Fruit fly (Drosophila melanogaster) whole organism, embryonic: ENCODE data around the gene Sld5.

ENCODE experiments used
- Blimp-1 ChIP-seq: fragments of 200-800 bp; sonication (Bioruptor generic); optimal IDR thresholded peaks from 3 replicates; lab custom pipeline; 2018; ENCODE audit warnings: missing biosample characterization, missing genetic modification characterization, mild to moderate bottlenecking, moderate library complexity, missing genetic modification reagents
- CG10959 ChIP-seq: fragments of 200-800 bp; sonication (Bioruptor generic); IDR thresholded peaks from 2 replicates; pipeline ENCODE4 v1.3.6; 2022; ENCODE audit warnings: missing biosample characterization, missing genetic modification characterization
- CG11723 ChIP-seq: fragments of 200-800 bp; sonication (Bioruptor generic); optimal IDR thresholded peaks from 2 replicates; lab custom pipeline; 2017; ENCODE audit warnings: missing biosample characterization, mild to moderate bottlenecking, missing genetic modification characterization
- CG12071 ChIP-seq: fragments of 200-800 bp; sonication (Bioruptor generic); optimal IDR thresholded peaks from 3 replicates; lab custom pipeline; 2018; ENCODE audit warnings: missing biosample characterization, mild to moderate bottlenecking, missing genetic modification characterization
- CG13624 ChIP-seq: fragments of 200-800 bp; sonication (Bioruptor generic); optimal IDR thresholded peaks from 2 replicates; lab custom pipeline; 2016; ENCODE audit warnings: missing biosample characterization, missing genetic modification characterization
- CG16815 ChIP-seq: fragments of 200-800 bp; sonication (Bioruptor generic); optimal IDR thresholded peaks from 3 replicates; lab custom pipeline; 2017; ENCODE audit warnings: missing biosample characterization, mild to moderate bottlenecking, missing genetic modification characterization
- CG17568 ChIP-seq: fragments of 200-800 bp; sonication (Bioruptor generic); optimal IDR thresholded peaks from 2 replicates; lab custom pipeline; 2018; ENCODE audit warnings: missing biosample characterization, mild to moderate bottlenecking, missing genetic modification characterization, moderate library complexity
- CG18619 ChIP-seq: fragments of 200-800 bp; sonication (Bioruptor generic); optimal IDR thresholded peaks from 3 replicates; lab custom pipeline; 2017; ENCODE audit warnings: missing biosample characterization, mild to moderate bottlenecking, missing genetic modification characterization
- CG3407 ChIP-seq: fragments of 200-800 bp; sonication (Bioruptor generic); optimal IDR thresholded peaks from 2 replicates; lab custom pipeline; 2018; ENCODE audit warnings: missing biosample characterization, mild to moderate bottlenecking, missing genetic modification characterization
- CG4707 ChIP-seq: fragments of 200-800 bp; sonication (Bioruptor generic); optimal IDR thresholded peaks from 2 replicates; lab custom pipeline; 2018; ENCODE audit warnings: missing biosample characterization, mild to moderate bottlenecking, missing genetic modification characterization, moderate library complexity
- CG4730 ChIP-seq: fragments of 200-800 bp; sonication (Bioruptor generic); IDR thresholded peaks from 2 replicates; pipeline ENCODE4 v1.3.6; 2022; ENCODE audit warnings: missing biosample characterization, missing genetic modification characterization
- CG6683 ChIP-seq: fragments of 200-800 bp; sonication (Bioruptor generic); optimal IDR thresholded peaks from 2 replicates; lab custom pipeline; 2017; ENCODE audit warnings: missing biosample characterization, mild to moderate bottlenecking, missing genetic modification characterization, missing genetic modification reagents
- CG6765 ChIP-seq: fragments of 200-800 bp; sonication (Bioruptor generic); optimal IDR thresholded peaks from 3 replicates; lab custom pipeline; 2017; ENCODE audit warnings: missing biosample characterization, mild to moderate bottlenecking, missing genetic modification characterization
- CG8290 ChIP-seq, 3 experiments: fragments of 200-800 bp; sonication (Bioruptor generic); optimal IDR thresholded peaks; 2 replicates each; lab custom pipeline; 2016 to 2019; ENCODE audit warnings: missing biosample characterization in 3 of 3, missing genetic modification characterization in 3 of 3, mild to moderate bottlenecking in 2 of 3, moderate library complexity in 1 of 3
- CG9437 ChIP-seq: fragments of 200-800 bp; sonication (Bioruptor generic); optimal IDR thresholded peaks from 2 replicates; lab custom pipeline; 2018; ENCODE audit warnings: missing biosample characterization, mild to moderate bottlenecking, missing genetic modification characterization
- CG9727 ChIP-seq: fragments of 200-800 bp; sonication (Bioruptor generic); optimal IDR thresholded peaks from 3 replicates; lab custom pipeline; 2017; ENCODE audit warnings: missing biosample characterization, mild to moderate bottlenecking, missing genetic modification characterization
- CoRest ChIP-seq: fragments of 200-800 bp; sonication (Bioruptor generic); optimal IDR thresholded peaks from 3 replicates; lab custom pipeline; 2018; ENCODE audit warnings: missing biosample characterization, mild to moderate bottlenecking, missing genetic modification characterization, moderate library complexity
- Dad ChIP-seq: fragments of 200-800 bp; sonication (Bioruptor generic); optimal IDR thresholded peaks from 3 replicates; lab custom pipeline; 2016; ENCODE audit warnings: missing biosample characterization, missing genetic modification characterization
- Dp ChIP-seq: fragments of 200-800 bp; sonication (Bioruptor generic); optimal IDR thresholded peaks from 2 replicates; lab custom pipeline; 2018; ENCODE audit warnings: missing biosample characterization, mild to moderate bottlenecking, missing genetic modification characterization, moderate library complexity
- HLH3B ChIP-seq: fragments of 200-800 bp; sonication (Bioruptor generic); IDR thresholded peaks from 2 replicates; pipeline ENCODE4 v1.3.6; 2022; ENCODE audit warnings: missing biosample characterization, missing genetic modification characterization
- Lhr ChIP-seq: fragments of 200-800 bp; sonication (Bioruptor generic); optimal IDR thresholded peaks from 3 replicates; lab custom pipeline; 2017; ENCODE audit warnings: mild to moderate bottlenecking, missing biosample characterization, missing genetic modification reagents, missing genetic modification characterization
- Meics ChIP-seq: fragments of 200-800 bp; sonication (Bioruptor generic); optimal IDR thresholded peaks from 2 replicates; lab custom pipeline; 2017; ENCODE audit warnings: missing biosample characterization, mild to moderate bottlenecking, missing genetic modification characterization
- Myb ChIP-seq: fragments of 200-800 bp; sonication (Bioruptor generic); optimal IDR thresholded peaks from 2 replicates; lab custom pipeline; 2016; ENCODE audit warnings: missing biosample characterization, missing genetic modification characterization
- NK7.1 ChIP-seq: fragments of 200-800 bp; sonication (Bioruptor generic); optimal IDR thresholded peaks from 3 replicates; lab custom pipeline; 2016; ENCODE audit warnings: missing biosample characterization, missing genetic modification characterization
- Nf-YA ChIP-seq: fragments of 200-800 bp; sonication (Bioruptor generic); IDR thresholded peaks from 2 replicates; pipeline ENCODE4 v1.3.6; 2022; ENCODE audit warnings: missing biosample characterization, missing genetic modification characterization
- NfI ChIP-seq: fragments of 200-800 bp; sonication (Bioruptor generic); optimal IDR thresholded peaks from 3 replicates; lab custom pipeline; 2018; ENCODE audit warnings: missing biosample characterization, mild to moderate bottlenecking, missing genetic modification characterization, moderate library complexity
- Optix ChIP-seq: fragments of 200-800 bp; sonication (Bioruptor generic); IDR thresholded peaks from 3 replicates; pipeline ENCODE4 v1.3.6; 2022; ENCODE audit warnings: missing biosample characterization, missing genetic modification characterization
- Rfx ChIP-seq: fragments of 200-800 bp; sonication (Bioruptor generic); IDR thresholded peaks from 2 replicates; pipeline ENCODE4 v1.3.6; 2022; ENCODE audit warnings: missing biosample characterization, missing genetic modification characterization
- Ssrp ChIP-seq: fragments of 200-800 bp; sonication (Bioruptor generic); optimal IDR thresholded peaks from 2 replicates; lab custom pipeline; 2018; ENCODE audit warnings: missing biosample characterization, mild to moderate bottlenecking, missing genetic modification characterization, moderate library complexity
- dm ChIP-seq: fragments of 200-800 bp; sonication (Bioruptor generic); optimal IDR thresholded peaks from 3 replicates; lab custom pipeline; 2016; ENCODE audit warnings: missing biosample characterization, missing genetic modification characterization
- fru ChIP-seq: fragments of >200 bp; optimal IDR thresholded peaks from 2 replicates; lab custom pipeline; 2017
- gt ChIP-seq: fragments of 200-800 bp; sonication (Bioruptor generic); IDR thresholded peaks from 2 replicates; pipeline ENCODE4 v1.3.6; 2022; ENCODE audit warnings: missing biosample characterization, missing genetic modification characterization
- ind ChIP-seq: fragments of 200-800 bp; sonication (Bioruptor generic); optimal IDR thresholded peaks from 3 replicates; lab custom pipeline; 2016; ENCODE audit warnings: missing biosample characterization, missing genetic modification characterization
- kay ChIP-seq: fragments of 200-800 bp; sonication (Bioruptor generic); optimal IDR thresholded peaks from 2 replicates; lab custom pipeline; 2016; ENCODE audit warnings: missing biosample characterization, missing genetic modification characterization
- kni ChIP-seq: fragments of 200-800 bp; sonication (Bioruptor generic); optimal IDR thresholded peaks from 3 replicates; lab custom pipeline; 2017; ENCODE audit warnings: mild to moderate bottlenecking, missing biosample characterization, missing genetic modification reagents, missing genetic modification characterization
- lov ChIP-seq, 2 experiments: fragments of 200-800 bp in 1 of 2; fragments of >200 bp in 1 of 2; sonication (Bioruptor generic) in 1 of 2; IDR thresholded peaks in 1 of 2; optimal IDR thresholded peaks in 1 of 2; 2 replicates in 1 of 2; 3 replicates in 1 of 2; pipeline versions ENCODE4 v1.3.6 to Lab custom; 2017 to 2022; ENCODE audit warnings: missing biosample characterization in 1 of 2, missing genetic modification characterization in 1 of 2
- luna ChIP-seq: fragments of 200-800 bp; sonication (Bioruptor generic); optimal IDR thresholded peaks from 2 replicates; lab custom pipeline; 2016; ENCODE audit warnings: missing biosample characterization, missing genetic modification characterization
- mam ChIP-seq: fragments of 200-800 bp; sonication (Bioruptor generic); optimal IDR thresholded peaks from 3 replicates; lab custom pipeline; 2016; ENCODE audit warnings: missing biosample characterization, missing genetic modification characterization
- nerfin-1 ChIP-seq: fragments of 200-800 bp; sonication (Bioruptor generic); optimal IDR thresholded peaks from 3 replicates; lab custom pipeline; 2019; ENCODE audit warnings: missing biosample characterization, mild to moderate bottlenecking, missing genetic modification characterization, moderate library complexity
- p53 ChIP-seq: fragments of 200-800 bp; sonication (Bioruptor generic); optimal IDR thresholded peaks from 2 replicates; lab custom pipeline; 2016; ENCODE audit warnings: missing biosample characterization, missing genetic modification characterization
- pfk ChIP-seq: fragments of 200-800 bp; sonication (Bioruptor generic); optimal IDR thresholded peaks from 2 replicates; lab custom pipeline; 2018; ENCODE audit warnings: missing biosample characterization, mild to moderate bottlenecking, missing genetic modification characterization, moderate library complexity
- pho ChIP-seq: fragments of 200-800 bp; sonication (Bioruptor generic); optimal IDR thresholded peaks from 2 replicates; lab custom pipeline; 2016; ENCODE audit warnings: missing biosample characterization, missing genetic modification characterization
- rib ChIP-seq: fragments of 200-800 bp; sonication (Bioruptor generic); IDR thresholded peaks from 2 replicates; pipeline ENCODE4 v1.3.6; 2022; ENCODE audit warnings: missing biosample characterization, missing genetic modification characterization
- sd ChIP-seq: fragments of 200-800 bp; sonication (Bioruptor generic); optimal IDR thresholded peaks from 3 replicates; lab custom pipeline; 2018; ENCODE audit warnings: missing biosample characterization, mild to moderate bottlenecking, missing genetic modification characterization, moderate library complexity
- trem ChIP-seq: fragments of 200-800 bp; optimal IDR thresholded peaks from 3 replicates; lab custom pipeline; 2019; ENCODE audit warnings: missing biosample characterization, mild to moderate bottlenecking, missing genetic modification characterization, moderate library complexity
- vfl ChIP-seq: fragments of 200-800 bp; sonication (Bioruptor generic); optimal IDR thresholded peaks from 2 replicates; lab custom pipeline; 2016; ENCODE audit warnings: missing biosample characterization, missing genetic modification characterization
- z ChIP-seq: fragments of 200-800 bp; sonication (Bioruptor generic); IDR thresholded peaks from 3 replicates; pipeline ENCODE4 v1.3.6; 2022; ENCODE audit warnings: missing biosample characterization, missing genetic modification characterization
- zen ChIP-seq: fragments of 200-800 bp; sonication (Bioruptor generic); optimal IDR thresholded peaks from 3 replicates; lab custom pipeline; 2018; ENCODE audit warnings: missing biosample characterization, mild to moderate bottlenecking, missing genetic modification characterization, moderate library complexity

The Sld5 gene

DNA sequence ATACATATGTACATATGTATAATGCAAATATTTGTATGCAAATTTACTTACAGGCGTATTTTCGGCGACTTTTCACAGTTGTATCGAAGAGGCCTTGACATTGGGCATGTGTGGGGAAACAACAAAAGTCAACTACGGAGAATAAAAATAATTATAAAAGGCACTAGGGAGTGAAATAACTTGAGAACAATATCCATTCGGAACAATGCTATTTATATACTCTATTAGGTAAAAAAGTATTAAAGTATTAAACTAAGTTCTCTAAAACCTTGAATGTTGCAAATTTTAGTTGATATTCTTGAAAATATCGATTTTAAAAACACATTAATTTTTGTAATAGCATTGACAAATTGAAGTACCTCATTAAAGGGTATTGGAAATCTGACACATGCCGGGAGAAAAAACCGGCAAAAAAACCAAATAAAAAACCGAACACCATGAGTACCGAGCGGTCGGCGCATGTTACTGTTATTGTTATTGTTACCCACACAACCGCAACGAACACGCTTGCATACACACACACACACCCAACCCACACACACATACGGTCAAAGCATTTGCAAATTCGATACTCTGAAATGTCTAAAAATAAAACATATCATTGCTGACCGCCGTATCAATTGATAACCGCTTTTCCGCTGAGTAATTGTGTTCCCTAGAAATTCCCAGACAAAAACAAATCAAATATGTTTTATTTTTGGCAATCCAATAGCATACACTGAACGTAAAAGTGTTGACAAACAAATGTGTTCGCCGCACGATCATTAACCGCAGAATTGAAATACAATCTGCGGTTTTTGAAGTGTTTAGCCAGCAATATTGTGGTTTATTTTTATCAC is 48.2 kb upstream of the Sld5 start (continued):
- TF ChIP-seq CG4707 (GFP tag; lab: Kevin White, UChicago) (no peak), Nf-YA (no peak), CoRest (tag; lab: Kevin White, UChicago) (peak; percentile 39), fru (lab: Kevin White, UChicago) (no peak), vfl (GFP tag; lab: Kevin White, UChicago) (no peak), CG10959 (GFP tag; lab: Robert Waterston, UW) (no peak), CG12071 (GFP tag; lab: Kevin White, UChicago) (no peak), pfk (GFP tag; lab: Kevin White, UChicago) (no peak), Dad (no peak), nerfin-1 (tag; lab: Kevin White, UChicago) (no peak), NK7.1 (GFP tag; lab: Kevin White, UChicago) (no peak), gt (GFP tag; lab: Robert Waterston, UW) (no peak), Lhr (GFP tag; lab: Kevin White, UChicago) (no peak), Blimp-1 (GFP tag; lab: Kevin White, UChicago) (peak; percentile 31), CG18619 (peak; percentile 60), CG13624 (no peak), rib (peak; percentile 47; the same call in 1 of the 2 replicates), sd (peak; percentile 44), CG8290 (GFP tag; optimal IDR thresholded peaks at IDR 0.05; lab: Kevin White, UChicago) (no peak), CG8290 (tag; optimal IDR thresholded peaks at IDR 0.05; lab: Kevin White, UChicago) (peak in 1 of 2 experiments; percentile 34), Meics (GFP tag; lab: Kevin White, UChicago) (peak; percentile 70), NfI (GFP tag; lab: Kevin White, UChicago) (no peak), CG11723 (GFP tag; lab: Kevin White, UChicago) (no peak), CG9727 (GFP tag; lab: Kevin White, UChicago) (peak; percentile 40), kni (GFP tag; lab: Kevin White, UChicago) (no peak), kay (no peak), Rfx (GFP tag; lab: Robert Waterston, UW) (peak; percentile 70), CG4730 (GFP tag; lab: Robert Waterston, UW) (no peak), luna (GFP tag; lab: Kevin White, UChicago) (no peak), ind (GFP tag; lab: Kevin White, UChicago) (no peak), Ssrp (tag; lab: Kevin White, UChicago) (no peak), trem (no peak), pho (GFP tag; lab: Kevin White, UChicago) (peak; percentile 27), mam (no peak), Dp (no peak), lov (optimal IDR thresholded peaks at IDR 0.05; lab: Kevin White, UChicago) (no peak), lov (GFP tag; IDR thresholded peaks at IDR 0.05; lab: Robert Waterston, UW) (no peak), z (GFP tag; lab: Robert Waterston, UW) (no peak), CG6765 (GFP tag; lab: Kevin White, UChicago) (peak; percentile 53), dm (GFP tag; lab: Kevin White, UChicago) (no peak), zen (no peak), CG9437 (GFP tag; lab: Kevin White, UChicago) (no peak), Myb (no peak), CG17568 (no peak), CG16815 (GFP tag; lab: Kevin White, UChicago) (peak; percentile 8), HLH3B (GFP tag; lab: Robert Waterston, UW) (no peak), p53 (GFP tag; lab: Kevin White, UChicago) (no peak), CG3407 (GFP tag; lab: Kevin White, UChicago) (peak; percentile 10), CG6683 (GFP tag; lab: Kevin White, UChicago) (no peak), Optix (GFP tag; lab: Robert Waterston, UW) (no peak)
